Worm (Caenorhabditis elegans) whole organism, young adult: ENCODE data around the gene ztf-17.
A peak's percentile ranks its signal among the peaks of the same experiment; 100 is the strongest.

Source experiments
- F52B5.7 ChIP-seq: sonication (generic microtip); optimal IDR thresholded peaks from 2 replicates; lab custom pipeline; 2016; ENCODE audit warnings: mild to moderate bottlenecking, missing genetic modification characterization, missing compliant biosample characterization
- K12H6.12 ChIP-seq: fragments of 200-800 bp; sonication (Bioruptor generic); optimal IDR thresholded peaks from 2 replicates; lab custom pipeline; 2018; ENCODE audit warnings: mild to moderate bottlenecking, missing genetic modification characterization, missing compliant biosample characterization
- ceh-91 ChIP-seq: fragments of 200-800 bp; sonication (Bioruptor generic); IDR thresholded peaks from 2 replicates; pipeline ENCODE4 v1.3.6; 2022; ENCODE audit warnings: missing genetic modification reagents, missing genetic modification characterization, missing compliant biosample characterization
- madf-3 ChIP-seq: fragments of 200-800 bp; sonication (Bioruptor generic); IDR thresholded peaks from 2 replicates; pipeline ENCODE4 v1.3.6; 2022; ENCODE audit warnings: missing genetic modification reagents, missing genetic modification characterization, missing compliant biosample characterization
- nfya-1 ChIP-seq: sonication (generic microtip); optimal IDR thresholded peaks from 2 replicates; lab custom pipeline; 2017; ENCODE audit warnings: antibody characterized with exemption, missing compliant biosample characterization, missing genetic modification characterization, borderline replicate concordance; ENCODE audit not compliant: insufficient read depth
- snpc-4 ChIP-seq, 5 experiments: fragments of 150-350 bp in 1 of 5; sonication (generic microtip) in 4 of 5; optimal IDR thresholded peaks; 2 replicates each; lab custom pipeline; 2014 to 2018; ENCODE audit warnings: missing genetic modification characterization in 5 of 5, missing biosample characterization in 3 of 5, antibody characterized with exemption in 2 of 5, mild to moderate bottlenecking in 2 of 5, missing compliant biosample characterization in 2 of 5, missing genotype in 2 of 5, moderate library complexity in 2 of 5, missing genetic modification reagents in 1 of 5
- tbp1 ChIP-seq: fragments of 200-800 bp; sonication (Bioruptor generic); optimal IDR thresholded peaks from 2 replicates; lab custom pipeline; 2018; ENCODE audit warnings: mild to moderate bottlenecking, missing genetic modification characterization, missing compliant biosample characterization
- zim-3 ChIP-seq: sonication (generic microtip); optimal IDR thresholded peaks from 2 replicates; lab custom pipeline; 2017; ENCODE audit warnings: mild to moderate bottlenecking, missing genetic modification characterization, moderate library complexity, missing compliant biosample characterization
- ztf-22 ChIP-seq: fragments of 200-800 bp; sonication (Bioruptor generic); optimal IDR thresholded peaks from 2 replicates; lab custom pipeline; 2018; ENCODE audit warnings: mild to moderate bottlenecking, missing genetic modification characterization, moderate library complexity, missing compliant biosample characterization
- ztf-3 ChIP-seq: fragments of 200-800 bp; sonication (Bioruptor generic); optimal IDR thresholded peaks from 2 replicates; lab custom pipeline; 2018; ENCODE audit warnings: mild to moderate bottlenecking, missing genetic modification characterization, missing compliant biosample characterization

- TF ChIP-seq snpc-4 (GFP tag; optimal IDR thresholded peaks at IDR 0.05; lab: Kevin White, UChicago): no peak
- TF ChIP-seq snpc-4 (tag; optimal IDR thresholded peaks at IDR 0.05; lab: Kevin White, UChicago): no peak
- no peak for TF ChIP-seq nfya-1 (tag; lab: Kevin White, UChicago)
- peak; percentile 11 for TF ChIP-seq K12H6.12 (tag; lab: Kevin White, UChicago)
- no peak for TF ChIP-seq F52B5.7
- TF ChIP-seq zim-3 (tag; lab: Kevin White, UChicago): no peak
- TF ChIP-seq madf-3: no peak
- TF ChIP-seq ztf-3 (GFP tag; lab: Kevin White, UChicago): no peak
- TF ChIP-seq tbp1 (GFP tag; lab: Kevin White, UChicago): no peak
- no peak for TF ChIP-seq ceh-91 (GFP tag; lab: Robert Waterston, UW)
- no peak for TF ChIP-seq ztf-22 (GFP tag; lab: Kevin White, UChicago)
Observed at ce11 chrII:7884898-7885297, 14.9 kb upstream of the ztf-17 start.
